Worm (Caenorhabditis elegans): ENCODE data around the gene srg-4.

DNA sequence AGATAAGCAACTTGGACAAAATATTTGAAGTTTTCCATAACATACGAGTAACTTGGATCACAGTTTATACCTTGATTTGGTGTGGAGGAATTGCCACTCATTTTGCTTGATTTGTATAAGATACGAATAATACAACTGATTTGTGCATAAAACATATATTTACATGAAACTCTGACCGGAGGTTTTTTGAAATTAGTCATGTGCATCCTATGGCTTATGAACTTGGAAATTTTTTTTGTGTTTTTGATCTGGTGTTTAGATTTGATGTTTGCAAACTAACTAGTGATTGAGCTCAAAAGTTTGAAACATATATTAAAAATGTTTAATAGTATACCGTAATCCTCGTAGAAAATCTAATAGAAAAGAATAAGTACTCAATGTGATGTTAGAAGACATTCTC lies 7.1 kb downstream of the srg-4 start, which contains the start of gene srg-8:
- TF ChIP-seq nhr-237 (tag; optimal IDR thresholded peaks at IDR 0.05) (no peak), tbx-8 (GFP tag; optimal IDR thresholded peaks at IDR 0.05) (no peak), snpc-4 (tag; optimal IDR thresholded peaks at IDR 0.05) (no peak), blmp-1 (tag; optimal IDR thresholded peaks at IDR 0.05) (no peak), lsy-2 (tag; optimal IDR thresholded peaks at IDR 0.05) (no peak), ces-1 (GFP tag; optimal IDR thresholded peaks at IDR 0.05) (no peak), unc-62 (GFP tag; optimal IDR thresholded peaks at IDR 0.05) (no peak), lin-13 (tag; optimal IDR thresholded peaks at IDR 0.05) (no peak), sem-2 (GFP tag; optimal IDR thresholded peaks at IDR 0.05) (no peak), mab-5 (tag; optimal IDR thresholded peaks at IDR 0.05) (no peak), pha-4 (tag; optimal IDR thresholded peaks at IDR 0.05) (no peak), nhr-28 (tag; optimal IDR thresholded peaks at IDR 0.05) (no peak), elt-1 (tag; optimal IDR thresholded peaks at IDR 0.05; ENCODE audit: borderline replicate concordance, insufficient read depth) (no peak), mep-1 (tag; optimal IDR thresholded peaks at IDR 0.05) (no peak)
